Worm (Caenorhabditis elegans) whole organism, L2 larva: Measurements from ENCODE around the gene cul-1.

Experiments
- C34F6.9 ChIP-seq: fragments of 150-350 bp; optimal IDR thresholded peaks from 2 replicates; lab custom pipeline; 2014; ENCODE audit warnings: missing biosample characterization, missing genetic modification characterization
- F13H6.1 ChIP-seq: sonication (generic microtip); optimal IDR thresholded peaks from 2 replicates; lab custom pipeline; 2016; ENCODE audit warnings: missing genetic modification characterization, missing compliant biosample characterization
- R02D3.7 ChIP-seq: fragments of 150-350 bp; optimal IDR thresholded peaks from 2 replicates; lab custom pipeline; 2014; ENCODE audit warnings: missing biosample characterization, missing genetic modification characterization
- Y55F3AM.14 ChIP-seq: fragments of 200-800 bp; sonication (Bioruptor generic); optimal IDR thresholded peaks from 2 replicates; lab custom pipeline; 2018; ENCODE audit warnings: mild to moderate bottlenecking, missing genetic modification characterization, missing compliant biosample characterization
- ZK546.5 ChIP-seq: sonication (generic microtip); optimal IDR thresholded peaks from 2 replicates; lab custom pipeline; 2017; ENCODE audit warnings: missing biosample characterization, missing genetic modification characterization
- alr-1 ChIP-seq: fragments of 150-350 bp; optimal IDR thresholded peaks from 2 replicates; lab custom pipeline; 2014; ENCODE audit warnings: missing biosample characterization, missing genetic modification characterization
- aly-2 ChIP-seq: fragments of 150-350 bp; optimal IDR thresholded peaks from 2 replicates; lab custom pipeline; 2014; ENCODE audit warnings: missing biosample characterization, missing genetic modification characterization
- ama-1 ChIP-seq: fragments of 150-350 bp; optimal IDR thresholded peaks from 2 replicates; lab custom pipeline; 2018; ENCODE audit warnings: inconsistent platforms
- blmp-1 ChIP-seq: sonication (generic microtip); optimal IDR thresholded peaks from 2 replicates; lab custom pipeline; 2017; ENCODE audit warnings: missing genetic modification characterization, mild to moderate bottlenecking, missing compliant biosample characterization, antibody characterized with exemption, moderate library complexity; ENCODE audit not compliant: insufficient read depth
- ceh-16 ChIP-seq: fragments of 150-350 bp; optimal IDR thresholded peaks from 2 replicates; lab custom pipeline; 2014; ENCODE audit warnings: missing biosample characterization, missing genetic modification characterization
- ceh-82 ChIP-seq: fragments of 150-350 bp; optimal IDR thresholded peaks from 2 replicates; lab custom pipeline; 2014; ENCODE audit warnings: missing biosample characterization, missing genetic modification characterization
- crh-2 ChIP-seq: sonication (generic microtip); optimal IDR thresholded peaks from 2 replicates; lab custom pipeline; 2017; ENCODE audit warnings: missing biosample characterization, missing genetic modification characterization
- dmd-4 ChIP-seq: sonication (generic microtip); optimal IDR thresholded peaks from 2 replicates; lab custom pipeline; 2017; ENCODE audit warnings: missing biosample characterization, missing genetic modification characterization
- egl-27 ChIP-seq: sonication (generic microtip); optimal IDR thresholded peaks from 3 replicates; lab custom pipeline; 2017; ENCODE audit warnings: missing biosample characterization, missing genetic modification reagents, missing genetic modification characterization
- elt-1 ChIP-seq: fragments of 150-350 bp; optimal IDR thresholded peaks from 2 replicates; lab custom pipeline; 2014; ENCODE audit warnings: missing biosample characterization, missing genetic modification characterization
- elt-3 ChIP-seq: sonication (generic microtip); optimal IDR thresholded peaks from 2 replicates; lab custom pipeline; 2017; ENCODE audit warnings: missing biosample characterization, missing genetic modification characterization
- fos-1 ChIP-seq: fragments of 150-350 bp; optimal IDR thresholded peaks from 2 replicates; lab custom pipeline; 2014; ENCODE audit warnings: missing biosample characterization, missing genetic modification characterization
- gmeb-1 ChIP-seq: fragments of 150-350 bp; optimal IDR thresholded peaks from 2 replicates; lab custom pipeline; 2014; ENCODE audit warnings: missing biosample characterization, missing genetic modification characterization
- lin-11 ChIP-seq: fragments of 150-350 bp; sonication (generic microtip); optimal IDR thresholded peaks from 2 replicates; lab custom pipeline; 2014; ENCODE audit warnings: missing biosample characterization, missing genetic modification characterization, inconsistent platforms, mixed read lengths
- lin-13 ChIP-seq: fragments of 150-350 bp; optimal IDR thresholded peaks from 2 replicates; lab custom pipeline; 2014; ENCODE audit warnings: missing biosample characterization, missing genetic modification reagents, missing genetic modification characterization
- lin-39 ChIP-seq: fragments of 150-350 bp; optimal IDR thresholded peaks from 2 replicates; lab custom pipeline; 2014; ENCODE audit warnings: missing biosample characterization, missing genetic modification reagents, missing genetic modification characterization
- lsy-2 ChIP-seq, 2 experiments: fragments of 150-350 bp in 1 of 2; sonication (generic microtip) in 1 of 2; optimal IDR thresholded peaks; 2 replicates each; lab custom pipeline; 2014 to 2017; ENCODE audit warnings: missing biosample characterization in 2 of 2, missing genetic modification characterization in 2 of 2
- mab-5 ChIP-seq: fragments of 150-350 bp; optimal IDR thresholded peaks from 2 replicates; lab custom pipeline; 2014; ENCODE audit warnings: missing biosample characterization, missing genetic modification characterization
- mbf-1 ChIP-seq: sonication (generic microtip); optimal IDR thresholded peaks from 2 replicates; lab custom pipeline; 2017; ENCODE audit warnings: missing biosample characterization, missing genetic modification characterization
- mdl-1 ChIP-seq, 2 experiments: fragments of 150-350 bp in 1 of 2; sonication (generic microtip) in 1 of 2; optimal IDR thresholded peaks; 2 replicates each; lab custom pipeline; 2017; ENCODE audit warnings: missing biosample characterization in 2 of 2, missing genetic modification characterization in 2 of 2
- nhr-10 ChIP-seq: sonication (generic microtip); optimal IDR thresholded peaks from 2 replicates; lab custom pipeline; 2017; ENCODE audit warnings: missing biosample characterization, missing genetic modification characterization
- nhr-11 ChIP-seq: fragments of 150-350 bp; optimal IDR thresholded peaks from 2 replicates; lab custom pipeline; 2014; ENCODE audit warnings: missing biosample characterization, missing genetic modification characterization
- nhr-12 ChIP-seq: fragments of 150-350 bp; optimal IDR thresholded peaks from 2 replicates; lab custom pipeline; 2014; ENCODE audit warnings: missing biosample characterization, missing genetic modification characterization
- nhr-129 ChIP-seq: fragments of 150-350 bp; optimal IDR thresholded peaks from 2 replicates; lab custom pipeline; 2014; ENCODE audit warnings: missing biosample characterization, missing genetic modification characterization
- nhr-21 ChIP-seq: fragments of 150-350 bp; optimal IDR thresholded peaks from 2 replicates; lab custom pipeline; 2014; ENCODE audit warnings: missing biosample characterization, missing genetic modification characterization
- nhr-23 ChIP-seq: fragments of 150-350 bp; optimal IDR thresholded peaks from 2 replicates; lab custom pipeline; 2014; ENCODE audit warnings: missing biosample characterization, missing genetic modification reagents, missing genetic modification characterization
- nhr-237 ChIP-seq: fragments of 150-350 bp; optimal IDR thresholded peaks from 2 replicates; lab custom pipeline; 2014; ENCODE audit warnings: missing biosample characterization, missing genetic modification characterization
- nhr-25 ChIP-seq: fragments of 150-350 bp; sonication (generic microtip); optimal IDR thresholded peaks from 3 replicates; lab custom pipeline; 2014; ENCODE audit warnings: missing biosample characterization, missing genetic modification characterization
- nhr-6 ChIP-seq: fragments of 150-350 bp; optimal IDR thresholded peaks from 2 replicates; lab custom pipeline; 2014; ENCODE audit warnings: missing biosample characterization, missing genetic modification characterization
- nhr-77 ChIP-seq: fragments of 150-350 bp; optimal IDR thresholded peaks from 2 replicates; lab custom pipeline; 2014; ENCODE audit warnings: missing biosample characterization, missing genetic modification characterization
- peb-1 ChIP-seq: fragments of 150-350 bp; optimal IDR thresholded peaks from 2 replicates; lab custom pipeline; 2014; ENCODE audit warnings: missing biosample characterization, missing genetic modification characterization
- sem-4 ChIP-seq: fragments of 150-350 bp; optimal IDR thresholded peaks from 2 replicates; lab custom pipeline; 2014; ENCODE audit warnings: missing biosample characterization, missing genetic modification reagents, missing genetic modification characterization
- skn-1 ChIP-seq: sonication (generic microtip); optimal IDR thresholded peaks from 2 replicates; lab custom pipeline; 2017; ENCODE audit warnings: missing biosample characterization, missing genetic modification characterization
- sma-3 ChIP-seq: sonication (generic microtip); optimal IDR thresholded peaks from 2 replicates; lab custom pipeline; 2016; ENCODE audit warnings: missing genetic modification reagents, missing genetic modification characterization, missing compliant biosample characterization
- sma-9 ChIP-seq, 2 experiments: fragments of 150-350 bp in 1 of 2; sonication (generic microtip) in 1 of 2; optimal IDR thresholded peaks; 2 replicates each; lab custom pipeline; 2014 to 2016; ENCODE audit warnings: missing genetic modification characterization in 2 of 2, mild to moderate bottlenecking in 1 of 2, missing biosample characterization in 1 of 2, missing compliant biosample characterization in 1 of 2, missing genetic modification reagents in 1 of 2, moderate library complexity in 1 of 2
- snpc-4 ChIP-seq: fragments of 150-350 bp; optimal IDR thresholded peaks from 2 replicates; lab custom pipeline; 2014; ENCODE audit warnings: missing biosample characterization, missing genetic modification characterization
- unc-39 ChIP-seq: fragments of 150-350 bp; optimal IDR thresholded peaks from 2 replicates; lab custom pipeline; 2014; ENCODE audit warnings: missing biosample characterization, missing genetic modification characterization
- unc-55 ChIP-seq: fragments of 150-350 bp; sonication (generic microtip); optimal IDR thresholded peaks from 3 replicates; lab custom pipeline; 2014; ENCODE audit warnings: missing biosample characterization, missing genetic modification reagents, missing genetic modification characterization
- unc-62 ChIP-seq: fragments of 150-350 bp; optimal IDR thresholded peaks from 2 replicates; lab custom pipeline; 2014; ENCODE audit warnings: missing biosample characterization, missing genetic modification reagents, missing genetic modification characterization
- zag-1 ChIP-seq: fragments of 150-350 bp; optimal IDR thresholded peaks from 2 replicates; lab custom pipeline; 2014; ENCODE audit warnings: missing biosample characterization, missing genetic modification characterization
- ztf-1 ChIP-seq: fragments of 200-800 bp; sonication (Bioruptor generic); conservative IDR thresholded peaks from 2 replicates; pipeline ENCODE4 v1.3.6; 2022; ENCODE audit warnings: missing genetic modification characterization, missing compliant biosample characterization
- ztf-11 ChIP-seq: sonication (generic microtip); optimal IDR thresholded peaks from 2 replicates; lab custom pipeline; 2017; ENCODE audit warnings: missing biosample characterization, missing genetic modification characterization
- ztf-4 ChIP-seq: fragments of 150-350 bp; optimal IDR thresholded peaks from 2 replicates; lab custom pipeline; 2014; ENCODE audit warnings: missing biosample characterization, missing genetic modification characterization

cul-1 gene

DNA sequence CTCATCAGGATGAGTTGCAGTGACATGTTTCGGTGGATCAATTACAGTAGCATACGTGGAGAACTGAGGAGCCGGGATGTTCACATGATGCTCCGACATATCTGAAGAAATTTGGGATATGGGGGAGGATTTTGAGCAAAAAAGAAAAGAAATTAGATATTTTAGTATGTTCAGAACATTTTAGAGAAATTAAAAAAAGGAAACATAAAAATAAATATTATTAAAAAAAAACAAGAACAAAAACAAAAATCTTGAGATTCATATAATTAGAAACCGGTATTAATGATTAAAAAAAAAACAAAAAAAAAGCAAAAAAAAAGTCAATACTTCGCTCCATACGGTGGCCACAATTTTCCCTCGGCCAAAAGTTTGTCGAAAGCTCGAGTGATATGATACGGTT, 32.7 kb downstream of the cul-1 start, which contains the start of gene rab-33:
TSS of gene rab-33 (minus strand) at position 101 of the 400 bp plus-strand sequence.
- TF ChIP-seq nhr-10 (tag; lab: Kevin White, UChicago) (no peak), alr-1 (tag; lab: Kevin White, UChicago) (no peak), mbf-1 (tag; lab: Kevin White, UChicago) (no peak), snpc-4 (tag; lab: Kevin White, UChicago) (no peak), nhr-6 (tag; lab: Kevin White, UChicago) (no peak), Y55F3AM.14 (GFP tag; lab: Kevin White, UChicago) (no peak)

DNA sequence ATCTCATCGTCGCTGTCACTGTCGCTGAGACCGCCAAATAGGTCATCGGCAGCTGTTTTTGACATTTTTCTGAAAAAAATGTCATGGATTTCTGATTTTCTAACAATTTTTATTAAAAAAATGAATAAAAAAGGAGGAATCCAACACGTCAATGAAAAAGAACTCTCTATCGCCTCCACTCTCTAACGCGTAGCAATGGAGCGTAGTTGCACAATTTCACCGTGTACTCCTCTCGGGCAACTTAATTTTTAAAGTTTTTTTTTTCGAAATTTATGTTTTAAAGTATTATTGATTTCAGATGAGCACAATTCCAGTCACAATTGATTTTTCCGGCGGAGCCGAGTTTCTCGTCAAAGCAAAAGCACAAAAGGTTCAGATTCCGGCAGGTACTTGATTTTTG, 34.1 kb downstream of the cul-1 start, which contains the start of the genes taf-11.3 and urm-1:
TSS of gene taf-11.3 (minus strand) at position 69 of the 400 bp plus-strand sequence.
TSS of gene urm-1 (plus strand) at position 299 of the 400 bp plus-strand sequence.
- peak; percentile 79 for TF ChIP-seq sma-9 (GFP tag; optimal IDR thresholded peaks at IDR 0.05; lab: Kevin White, UChicago)
- TF ChIP-seq sma-9 (tag; optimal IDR thresholded peaks at IDR 0.05; lab: Kevin White, UChicago): no peak
- TF ChIP-seq nhr-77 (tag; lab: Kevin White, UChicago): no peak
- no peak for TF ChIP-seq ztf-1 (GFP tag; lab: Robert Waterston, UW)
- no peak for TF ChIP-seq dmd-4 (tag; lab: Kevin White, UChicago)
- no peak for TF ChIP-seq nhr-11 (tag; lab: Kevin White, UChicago)
- no peak for TF ChIP-seq unc-39
- TF ChIP-seq blmp-1 (tag; lab: Kevin White, UChicago): no peak
- TF ChIP-seq ZK546.5 (tag; lab: Kevin White, UChicago): no peak
- peak; percentile 54 to 90 for TF ChIP-seq lsy-2 (tag; optimal IDR thresholded peaks at IDR 0.05; lab: Kevin White, UChicago)
- TF ChIP-seq fos-1: peak; percentile 61
- TF ChIP-seq mab-5 (tag; lab: Kevin White, UChicago): peak; percentile 65
- no peak for TF ChIP-seq nhr-23 (tag; lab: Kevin White, UChicago)
- no peak for TF ChIP-seq R02D3.7
- no peak for TF ChIP-seq nhr-12
- no peak for TF ChIP-seq elt-1 (tag; lab: Kevin White, UChicago)
- peak; percentile 68 for TF ChIP-seq F13H6.1
- no peak for TF ChIP-seq egl-27
- no peak for TF ChIP-seq ztf-11 (tag; lab: Kevin White, UChicago)
- TF ChIP-seq alr-1 (tag; lab: Kevin White, UChicago): no peak
- TF ChIP-seq elt-3 (tag; lab: Kevin White, UChicago): no peak
- peak; percentile 57 for TF ChIP-seq nhr-6 (tag; lab: Kevin White, UChicago)
- TF ChIP-seq zag-1: peak; percentile 3
- TF ChIP-seq ceh-82 (tag; lab: Kevin White, UChicago): no peak
- no peak for TF ChIP-seq Y55F3AM.14 (GFP tag; lab: Kevin White, UChicago)
- no peak for TF ChIP-seq peb-1
- TF ChIP-seq lin-13 (GFP tag; lab: Kevin White, UChicago): peak; percentile 86
- peak; percentile 78 for TF ChIP-seq snpc-4 (tag; lab: Kevin White, UChicago)
- peak; percentile 66 for TF ChIP-seq nhr-129
- TF ChIP-seq nhr-25: peak; percentile 71
- TF ChIP-seq nhr-237: no peak
- no peak for TF ChIP-seq unc-62
- no peak for TF ChIP-seq lin-39
- peak; percentile 88 for TF ChIP-seq unc-55 (GFP tag; lab: Kevin White, UChicago)
- peak; percentile 82 for TF ChIP-seq sma-3 (GFP tag; lab: Kevin White, UChicago)
- no peak for TF ChIP-seq ama-1 (lab: Kevin White, UChicago)
- peak; percentile 62 for TF ChIP-seq ztf-4
- TF ChIP-seq nhr-21 (tag; lab: Kevin White, UChicago): peak; percentile 75
- peak; percentile 36 for TF ChIP-seq ceh-16 (tag; lab: Kevin White, UChicago)
- no peak for TF ChIP-seq mbf-1 (tag; lab: Kevin White, UChicago)
- no peak for TF ChIP-seq mdl-1 (tag; optimal IDR thresholded peaks at IDR 0.05; lab: Kevin White, UChicago)
- no peak for TF ChIP-seq skn-1 (tag; lab: Kevin White, UChicago)
- TF ChIP-seq sem-4 (tag; lab: Kevin White, UChicago): peak; percentile 89
- TF ChIP-seq nhr-10 (tag; lab: Kevin White, UChicago): no peak
- peak; percentile 92 for TF ChIP-seq crh-2
- TF ChIP-seq lin-11: peak; percentile 67
- no peak for TF ChIP-seq aly-2 (tag; lab: Kevin White, UChicago)
- peak; percentile 77 for TF ChIP-seq gmeb-1 (tag; lab: Kevin White, UChicago)
- peak; percentile 88 for TF ChIP-seq C34F6.9 (tag; lab: Kevin White, UChicago)
